Fruit fly (Drosophila melanogaster): Measurements from ENCODE around the gene Nufip.

The Nufip gene

DNA sequence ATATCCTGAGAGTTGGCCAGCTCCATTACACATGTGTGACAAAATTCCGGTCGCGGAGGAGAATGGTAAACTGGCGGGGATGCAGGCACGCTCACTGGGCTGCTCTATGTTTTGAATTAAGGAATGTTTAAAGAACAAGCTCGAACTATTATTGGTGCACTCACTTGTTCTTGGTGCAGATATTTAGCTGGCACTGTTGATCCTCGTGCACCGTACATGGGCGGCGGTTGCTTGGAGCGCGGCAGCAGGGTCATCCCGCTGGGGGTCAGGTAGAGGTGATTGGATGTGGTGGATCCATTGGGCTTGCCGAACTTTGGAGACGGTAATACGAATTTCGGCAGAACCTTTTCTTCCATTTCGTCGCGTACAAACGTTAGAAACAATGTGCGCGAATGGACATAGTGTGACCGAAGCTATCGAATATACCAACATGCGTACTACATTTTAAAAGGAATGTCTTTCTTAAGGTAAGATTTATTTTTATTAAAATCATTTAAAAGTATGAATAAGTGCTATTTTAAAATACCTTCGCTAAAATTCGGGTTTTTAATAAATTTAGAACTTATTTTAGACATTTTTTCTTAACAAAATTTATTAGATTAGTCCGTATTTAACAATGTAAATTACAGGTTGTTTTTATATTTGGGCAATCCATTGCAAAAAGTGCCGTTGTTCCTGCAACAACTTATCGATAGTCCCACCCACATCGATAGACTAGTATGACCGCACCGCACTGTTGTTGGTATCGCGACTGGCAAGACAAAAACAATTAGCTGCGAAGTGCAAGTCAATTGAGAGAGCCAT, at the start of gene Nufip, which contains the start of gene Atg3 (continued):
- peak; percentile 28 for TF ChIP-seq CG13296 (GFP tag; optimal IDR thresholded peaks at IDR 0.05)
- no peak for TF ChIP-seq Eip74EF (GFP tag; optimal IDR thresholded peaks at IDR 0.05)
- peak; percentile 51 for TF ChIP-seq CG31441 (GFP tag; IDR thresholded peaks at IDR 0.05)
- TF ChIP-seq pb (GFP tag; optimal IDR thresholded peaks at IDR 0.05), result no peak
- TF ChIP-seq slou (GFP tag; optimal IDR thresholded peaks at IDR 0.05), result no peak
- no peak for TF ChIP-seq ttk (GFP tag; IDR thresholded peaks at IDR 0.05)
- no peak for TF ChIP-seq cg (GFP tag; optimal IDR thresholded peaks at IDR 0.05)
- TF ChIP-seq zf30C (GFP tag; optimal IDR thresholded peaks at IDR 0.05), result no peak
- TF ChIP-seq CG8290 (GFP tag; optimal IDR thresholded peaks at IDR 0.05), result no peak
- TF ChIP-seq CG8290 (tag; optimal IDR thresholded peaks at IDR 0.05), result peak in 1 of 2 experiments; percentile 26
- TF ChIP-seq CG30020 (tag; optimal IDR thresholded peaks at IDR 0.05), result peak; percentile 69
- no peak for TF ChIP-seq Rx (GFP tag; IDR thresholded peaks at IDR 0.05)
- peak; percentile 46 for TF ChIP-seq CG18262 (tag; optimal IDR thresholded peaks at IDR 0.05)
- no peak for TF ChIP-seq jing (GFP tag; optimal IDR thresholded peaks at IDR 0.05)
- no peak for TF ChIP-seq az2 (GFP tag; optimal IDR thresholded peaks at IDR 0.05)
- peak; percentile 55 for TF ChIP-seq CG10267 (tag; optimal IDR thresholded peaks at IDR 0.05)
- TF ChIP-seq Hr39 (optimal IDR thresholded peaks at IDR 0.05), result no peak
- no peak for TF ChIP-seq trh (GFP tag; optimal IDR thresholded peaks at IDR 0.05)
- no peak for TF ChIP-seq toy (GFP tag; IDR thresholded peaks at IDR 0.05)
- TF ChIP-seq CG11504 (tag; optimal IDR thresholded peaks at IDR 0.05), result peak; percentile 66
- 0 out of 2 replicates have a peak, but pooled peaks have one; percentile 23 for TF ChIP-seq CG14441 (GFP tag; IDR thresholded peaks at IDR 0.05)
- no peak for TF ChIP-seq caup (GFP tag; optimal IDR thresholded peaks at IDR 0.05; ENCODE audit: severe bottlenecking)
- TF ChIP-seq chn (GFP tag; optimal IDR thresholded peaks at IDR 0.05), result peak; percentile 68
- TF ChIP-seq ftz-f1 (GFP tag; optimal IDR thresholded peaks at IDR 0.05), result no peak
- TF ChIP-seq ac (GFP tag; optimal IDR thresholded peaks at IDR 0.05), result no peak
- TF ChIP-seq cwo (GFP tag; optimal IDR thresholded peaks at IDR 0.05), result no peak
- TF ChIP-seq wek (GFP tag; optimal IDR thresholded peaks at IDR 0.05), result no peak
- TF ChIP-seq pzg (GFP tag; optimal IDR thresholded peaks at IDR 0.05), result peak; percentile 66
- TF ChIP-seq CG10147 (GFP tag; optimal IDR thresholded peaks at IDR 0.05), result no peak
- TF ChIP-seq Sry-β (GFP tag; optimal IDR thresholded peaks at IDR 0.05), result no peak
- TF ChIP-seq CG3407 (GFP tag; optimal IDR thresholded peaks at IDR 0.05), result no peak
- peak; percentile 34 for TF ChIP-seq D19A (tag; optimal IDR thresholded peaks at IDR 0.05)
- TF ChIP-seq chif (GFP tag; optimal IDR thresholded peaks at IDR 0.05), result peak in 1 of 2 experiments; percentile 36
- TF ChIP-seq CG17912 (GFP tag; optimal IDR thresholded peaks at IDR 0.05), result no peak
- TF ChIP-seq CG13894 (tag; optimal IDR thresholded peaks at IDR 0.05), result no peak
- peak; percentile 74 for TF ChIP-seq CG2116 (GFP tag; optimal IDR thresholded peaks at IDR 0.05)
- peak; percentile 16 for TF ChIP-seq nerfin-1 (tag; optimal IDR thresholded peaks at IDR 0.05)
- TF ChIP-seq NfI (GFP tag; optimal IDR thresholded peaks at IDR 0.05), result peak; percentile 18
- no peak for TF ChIP-seq Camta (GFP tag; optimal IDR thresholded peaks at IDR 0.05)
- peak; percentile 73 for TF ChIP-seq nmo (GFP tag; optimal IDR thresholded peaks at IDR 0.05)
- TF ChIP-seq slp2 (GFP tag; optimal IDR thresholded peaks at IDR 0.05), result no peak
- no peak for TF ChIP-seq Oli (tag; optimal IDR thresholded peaks at IDR 0.05)
- TF ChIP-seq Hsf (GFP tag; optimal IDR thresholded peaks at IDR 0.05), result peak; percentile 39
- peak; percentile 75 for TF ChIP-seq hbn (GFP tag; IDR thresholded peaks at IDR 0.05; ENCODE audit: partially characterized antibody)
- TF ChIP-seq lilli (GFP tag; optimal IDR thresholded peaks at IDR 0.05), result peak; percentile 50
- peak; percentile 35 for TF ChIP-seq CG2678 (tag; optimal IDR thresholded peaks at IDR 0.05)
- peak; percentile 32 for TF ChIP-seq CG15269 (tag; optimal IDR thresholded peaks at IDR 0.05)
- TF ChIP-seq Lhr (GFP tag; optimal IDR thresholded peaks at IDR 0.05), result peak; percentile 34
- TF ChIP-seq Spps (tag; optimal IDR thresholded peaks at IDR 0.05), result no peak

Measured in whole organism, embryonic.